Worm (Caenorhabditis elegans) whole organism, late embryonic: ENCODE measurements around the gene msh-5.
A peak's percentile ranks its signal among the peaks of the same experiment; 100 is the strongest.

ENCODE experiments used
- C38D4.7 ChIP-seq: fragments of 200-800 bp; sonication (Bioruptor generic); optimal IDR thresholded peaks from 2 replicates; lab custom pipeline; 2018; ENCODE audit warnings: mild to moderate bottlenecking, missing genetic modification characterization, moderate library complexity, missing compliant biosample characterization
- K02D7.2 ChIP-seq: sonication (generic microtip); optimal IDR thresholded peaks from 2 replicates; lab custom pipeline; 2017; ENCODE audit warnings: mild to moderate bottlenecking, missing genetic modification characterization, missing compliant biosample characterization
- ahr-1 ChIP-seq: sonication (generic microtip); optimal IDR thresholded peaks from 2 replicates; lab custom pipeline; 2016; ENCODE audit warnings: missing genetic modification characterization, missing compliant biosample characterization
- ceh-14 ChIP-seq: sonication (generic microtip); optimal IDR thresholded peaks from 2 replicates; lab custom pipeline; 2016; ENCODE audit warnings: missing genotype, missing genetic modification characterization, missing compliant biosample characterization
- ceh-18 ChIP-seq: sonication (generic microtip); optimal IDR thresholded peaks from 2 replicates; lab custom pipeline; 2016; ENCODE audit warnings: missing genetic modification characterization, missing compliant biosample characterization
- ceh-19 ChIP-seq: fragments of 200-800 bp; sonication (Bioruptor generic); optimal IDR thresholded peaks from 2 replicates; lab custom pipeline; 2018; ENCODE audit warnings: mild to moderate bottlenecking, missing genetic modification characterization, missing compliant biosample characterization
- ceh-22 ChIP-seq: sonication (generic microtip); optimal IDR thresholded peaks from 2 replicates; lab custom pipeline; 2017; ENCODE audit warnings: missing biosample characterization, missing genetic modification characterization
- ceh-24 ChIP-seq: sonication (generic microtip); optimal IDR thresholded peaks from 2 replicates; lab custom pipeline; 2016; ENCODE audit warnings: mild to moderate bottlenecking, missing genetic modification characterization, missing compliant biosample characterization
- ceh-31 ChIP-seq: sonication (generic microtip); optimal IDR thresholded peaks from 2 replicates; lab custom pipeline; 2016; ENCODE audit warnings: missing genetic modification characterization, missing compliant biosample characterization
- ceh-34 ChIP-seq: sonication (generic microtip); optimal IDR thresholded peaks from 2 replicates; lab custom pipeline; 2016; ENCODE audit warnings: mild to moderate bottlenecking, missing genetic modification characterization, missing compliant biosample characterization
- ceh-45 ChIP-seq: fragments of 200-800 bp; sonication (Bioruptor generic); IDR thresholded peaks from 2 replicates; pipeline ENCODE4 v1.3.6; 2022; ENCODE audit warnings: missing genetic modification reagents, missing genetic modification characterization, missing compliant biosample characterization
- ceh-6 ChIP-seq: fragments of 200-800 bp; sonication (Bioruptor generic); optimal IDR thresholded peaks from 2 replicates; lab custom pipeline; 2018; ENCODE audit warnings: mild to moderate bottlenecking, missing genetic modification characterization, missing compliant biosample characterization
- ceh-9 ChIP-seq: sonication (generic microtip); optimal IDR thresholded peaks from 2 replicates; lab custom pipeline; 2016; ENCODE audit warnings: mild to moderate bottlenecking, missing genetic modification characterization, inconsistent platforms, missing compliant biosample characterization
- dmd-4 ChIP-seq: sonication (generic microtip); optimal IDR thresholded peaks from 2 replicates; lab custom pipeline; 2016; ENCODE audit warnings: borderline replicate concordance, missing genetic modification characterization, missing compliant biosample characterization
- elt-4 ChIP-seq: sonication (generic microtip); optimal IDR thresholded peaks from 2 replicates; lab custom pipeline; 2016; ENCODE audit warnings: missing genetic modification characterization, missing compliant biosample characterization
- ets-4 ChIP-seq: sonication (generic microtip); optimal IDR thresholded peaks from 2 replicates; lab custom pipeline; 2016; ENCODE audit warnings: missing genetic modification characterization, missing compliant biosample characterization
- fax-1 ChIP-seq: sonication (generic microtip); optimal IDR thresholded peaks from 2 replicates; lab custom pipeline; 2016; ENCODE audit warnings: missing genotype, missing genetic modification characterization, missing compliant biosample characterization
- fkh-10 ChIP-seq: fragments of 150-350 bp; optimal IDR thresholded peaks from 2 replicates; lab custom pipeline; 2014; ENCODE audit warnings: missing biosample characterization, missing genetic modification reagents, missing genetic modification characterization
- hlh-8 ChIP-seq: sonication (generic microtip); optimal IDR thresholded peaks from 2 replicates; lab custom pipeline; 2016; ENCODE audit warnings: missing genotype, missing genetic modification characterization, missing compliant biosample characterization
- lim-6 ChIP-seq: sonication (generic microtip); optimal IDR thresholded peaks from 2 replicates; lab custom pipeline; 2016; ENCODE audit warnings: missing genetic modification characterization, missing compliant biosample characterization
- mec-3 ChIP-seq: sonication (generic microtip); optimal IDR thresholded peaks from 2 replicates; lab custom pipeline; 2016; ENCODE audit warnings: borderline replicate concordance, missing genetic modification characterization, missing compliant biosample characterization
- nhr-232 ChIP-seq: sonication (generic microtip); optimal IDR thresholded peaks from 2 replicates; lab custom pipeline; 2016; ENCODE audit warnings: missing genetic modification characterization, missing compliant biosample characterization
- npax-4 ChIP-seq: sonication (generic microtip); optimal IDR thresholded peaks from 2 replicates; lab custom pipeline; 2016; ENCODE audit warnings: missing genetic modification characterization, missing compliant biosample characterization
- pag-3 ChIP-seq: sonication (generic microtip); optimal IDR thresholded peaks from 2 replicates; lab custom pipeline; 2016; ENCODE audit warnings: missing compliant biosample characterization, missing genetic modification characterization, borderline replicate concordance
- pat-9 ChIP-seq: fragments of 200-800 bp; sonication (Bioruptor generic); optimal IDR thresholded peaks from 2 replicates; lab custom pipeline; 2018; ENCODE audit warnings: mild to moderate bottlenecking, missing genetic modification characterization, moderate library complexity, missing compliant biosample characterization
- pha-2 ChIP-seq: sonication (generic microtip); optimal IDR thresholded peaks from 2 replicates; lab custom pipeline; 2017; ENCODE audit warnings: mild to moderate bottlenecking, missing genetic modification characterization, missing compliant biosample characterization
- pqm-1 ChIP-seq: sonication (generic microtip); optimal IDR thresholded peaks from 2 replicates; lab custom pipeline; 2016; ENCODE audit warnings: missing genetic modification characterization, missing compliant biosample characterization
- ref-2 ChIP-seq: sonication (generic microtip); optimal IDR thresholded peaks from 2 replicates; lab custom pipeline; 2016; ENCODE audit warnings: missing genetic modification characterization, missing compliant biosample characterization
- sdc-2 ChIP-seq: sonication (generic microtip); optimal IDR thresholded peaks from 2 replicates; lab custom pipeline; 2016; ENCODE audit warnings: missing genotype, missing genetic modification characterization, missing compliant biosample characterization
- tbx-2 ChIP-seq: sonication (generic microtip); optimal IDR thresholded peaks from 2 replicates; lab custom pipeline; 2016; ENCODE audit warnings: missing genetic modification characterization, missing compliant biosample characterization
- unc-3 ChIP-seq, 2 experiments: fragments of 200-800 bp in 1 of 2; sonication (Bioruptor generic) in 1 of 2; sonication (generic microtip) in 1 of 2; conservative IDR thresholded peaks in 1 of 2; optimal IDR thresholded peaks in 1 of 2; 2 replicates each; pipeline versions ENCODE4 v1.3.6 to Lab custom; 2016 to 2022; ENCODE audit warnings: missing compliant biosample characterization in 2 of 2, missing genetic modification characterization in 2 of 2, missing genetic modification reagents in 1 of 2
- unc-42 ChIP-seq: sonication (generic microtip); optimal IDR thresholded peaks from 2 replicates; lab custom pipeline; 2016; ENCODE audit warnings: missing genotype, missing genetic modification characterization, missing compliant biosample characterization
- unc-86 ChIP-seq: sonication (generic microtip); optimal IDR thresholded peaks from 2 replicates; lab custom pipeline; 2016; ENCODE audit warnings: missing genetic modification characterization, missing compliant biosample characterization
- ztf-16 ChIP-seq: sonication (generic microtip); optimal IDR thresholded peaks from 2 replicates; lab custom pipeline; 2017; ENCODE audit warnings: missing genetic modification characterization, missing compliant biosample characterization

Gene msh-5

ce11 chrIV:13167534-13167933 is 12.5 kb downstream of the msh-5 start:
- no peak for TF ChIP-seq ceh-31
- TF ChIP-seq ceh-34 (tag; lab: Kevin White, UChicago): no peak
- TF ChIP-seq npax-4: no peak
- TF ChIP-seq pqm-1 (tag; lab: Kevin White, UChicago): no peak
- no peak for TF ChIP-seq fax-1 (tag; lab: Kevin White, UChicago)
- TF ChIP-seq ceh-6 (GFP tag; lab: Kevin White, UChicago): no peak
- TF ChIP-seq unc-42 (tag; lab: Kevin White, UChicago): no peak
- TF ChIP-seq unc-86 (tag; lab: Kevin White, UChicago): no peak
- no peak for TF ChIP-seq hlh-8 (tag; lab: Kevin White, UChicago)
- TF ChIP-seq elt-4: no peak
- TF ChIP-seq ets-4 (tag; lab: Kevin White, UChicago): no peak
- TF ChIP-seq ztf-16 (tag; lab: Kevin White, UChicago): no peak
- no peak for TF ChIP-seq C38D4.7
- TF ChIP-seq mec-3 (tag; lab: Kevin White, UChicago): no peak
- no peak for TF ChIP-seq ceh-9 (tag; lab: Kevin White, UChicago)
- TF ChIP-seq lim-6 (tag; lab: Kevin White, UChicago): no peak
- no peak for TF ChIP-seq ref-2 (tag; lab: Kevin White, UChicago)
- TF ChIP-seq nhr-232 (tag; lab: Kevin White, UChicago): no peak
- TF ChIP-seq, all 69 proteins: peak for 0

ce11 chrIV:13170241-13170640 is 15.2 kb downstream of the msh-5 start, which contains the start of gene nas-14:
Gene nas-14, plus strand, starts transcription at chrIV:13170541.
- no peak for TF ChIP-seq fkh-10

ce11 chrIV:13173359-13173758 is 18.3 kb downstream of the msh-5 start:
- TF ChIP-seq unc-86 (tag; lab: Kevin White, UChicago) (no peak), ceh-45 (no peak), sdc-2 (tag; lab: Kevin White, UChicago) (no peak), tbx-2 (tag; lab: Kevin White, UChicago) (no peak), ceh-22 (tag; lab: Kevin White, UChicago) (no peak), unc-3 (GFP tag; conservative IDR thresholded peaks at IDR 0.05; lab: Robert Waterston, UW) (no peak), unc-3 (tag; optimal IDR thresholded peaks at IDR 0.05; lab: Kevin White, UChicago) (no peak), dmd-4 (tag; lab: Kevin White, UChicago) (no peak), ahr-1 (tag; lab: Kevin White, UChicago) (no peak), pat-9 (no peak), ceh-14 (tag; lab: Kevin White, UChicago) (no peak), ceh-24 (tag; lab: Kevin White, UChicago) (no peak), ceh-31 (no peak), mec-3 (tag; lab: Kevin White, UChicago) (no peak), K02D7.2 (tag; lab: Kevin White, UChicago) (no peak), ceh-19 (GFP tag; lab: Kevin White, UChicago) (no peak), pha-2 (tag; lab: Kevin White, UChicago) (no peak)

ce11 chrIV:13179295-13179694 is 24.3 kb downstream of the msh-5 start, which contains the start of gene lev-1:
Gene lev-1, minus strand, starts transcription at chrIV:13179395.
- TF ChIP-seq ceh-18 (tag; lab: Kevin White, UChicago) (peak; percentile 22), K02D7.2 (tag; lab: Kevin White, UChicago) (no peak)

- TF ChIP-seq pag-3 (tag; lab: Kevin White, UChicago) (no peak), npax-4 (no peak)
Measured at ce11 chrIV:13180723-13181122, 25.7 kb downstream of the msh-5 start, which contains the start of gene F58D2.3. Gene F58D2.3, minus strand, starts transcription at chrIV:13180823.
